Fruit fly (Drosophila melanogaster) whole organism, adult: ENCODE measurements around the gene Swip-1.
A peak's percentile ranks its signal among the peaks of the same experiment; 100 is the strongest.

Experiments used
- CG11617 ChIP-seq: fragments of 200-800 bp; sonication (Bioruptor generic); optimal IDR thresholded peaks from 2 replicates; lab custom pipeline; 2017; ENCODE audit warnings: mild to moderate bottlenecking, missing biosample characterization, missing genetic modification reagents, missing genetic modification characterization
- CG12768 ChIP-seq: fragments of 200-800 bp; sonication (Bioruptor generic); optimal IDR thresholded peaks from 2 replicates; lab custom pipeline; 2017; ENCODE audit warnings: missing biosample characterization, missing genetic modification characterization, mild to moderate bottlenecking, moderate library complexity, missing genetic modification reagents
- CG14711 ChIP-seq: fragments of 200-800 bp; sonication (Bioruptor generic); optimal IDR thresholded peaks from 2 replicates; lab custom pipeline; 2018; ENCODE audit warnings: missing biosample characterization, mild to moderate bottlenecking, missing genetic modification characterization, moderate library complexity
- CG1620 ChIP-seq: fragments of 200-800 bp; sonication (Bioruptor generic); optimal IDR thresholded peaks from 2 replicates; lab custom pipeline; 2016; ENCODE audit warnings: missing biosample characterization, missing genetic modification characterization
- CG33017 ChIP-seq: fragments of 200-800 bp; sonication (Bioruptor generic); optimal IDR thresholded peaks from 2 replicates; lab custom pipeline; 2018; ENCODE audit warnings: missing biosample characterization, mild to moderate bottlenecking, missing genetic modification characterization, moderate library complexity
- CG5204 ChIP-seq: fragments of 200-800 bp; sonication (Bioruptor generic); optimal IDR thresholded peaks from 2 replicates; lab custom pipeline; 2016; ENCODE audit warnings: missing biosample characterization, missing genetic modification characterization
- CG7045 ChIP-seq: fragments of 200-800 bp; sonication (Bioruptor generic); optimal IDR thresholded peaks from 2 replicates; lab custom pipeline; 2017; ENCODE audit warnings: missing biosample characterization, mild to moderate bottlenecking, missing genetic modification characterization
- CG7101 ChIP-seq: fragments of 200-800 bp; sonication (Bioruptor generic); optimal IDR thresholded peaks from 2 replicates; lab custom pipeline; 2018; ENCODE audit warnings: missing biosample characterization, mild to moderate bottlenecking, missing genetic modification characterization, moderate library complexity
- Clk ChIP-seq: fragments of 200-800 bp; sonication (Bioruptor generic); optimal IDR thresholded peaks from 2 replicates; lab custom pipeline; 2017; ENCODE audit warnings: missing biosample characterization, missing genetic modification characterization
- Crg-1 ChIP-seq: fragments of 200-800 bp; sonication (Bioruptor generic); optimal IDR thresholded peaks from 2 replicates; lab custom pipeline; 2016; ENCODE audit warnings: missing biosample characterization, missing genetic modification characterization
- Hr96 ChIP-seq: fragments of 200-800 bp; sonication (Bioruptor generic); optimal IDR thresholded peaks from 2 replicates; lab custom pipeline; 2016; ENCODE audit warnings: missing biosample characterization, missing genetic modification characterization
- Mnt ChIP-seq: fragments of 200-800 bp; sonication (Bioruptor generic); optimal IDR thresholded peaks from 2 replicates; lab custom pipeline; 2016; ENCODE audit warnings: missing biosample characterization, mild to moderate bottlenecking, missing genetic modification characterization
- bab1 ChIP-seq: fragments of 200-800 bp; sonication (Bioruptor generic); optimal IDR thresholded peaks from 3 replicates; lab custom pipeline; 2019; ENCODE audit warnings: missing biosample characterization, mild to moderate bottlenecking, missing genetic modification characterization, moderate library complexity
- cic ChIP-seq: fragments of 200-800 bp; sonication (Bioruptor generic); optimal IDR thresholded peaks from 2 replicates; lab custom pipeline; 2017; ENCODE audit warnings: missing biosample characterization, mild to moderate bottlenecking, missing genetic modification characterization, moderate library complexity
- cnc ChIP-seq, 2 experiments: fragments of >200 bp; optimal IDR thresholded peaks; 2 replicates each; lab custom pipeline; 2017
- kay ChIP-seq: fragments of 200-800 bp; sonication (Bioruptor generic); peaks from one replicate; lab custom pipeline; 2016; ENCODE audit warnings: missing biosample characterization, missing genetic modification characterization, borderline replicate concordance
- ovo ChIP-seq: fragments of 200-800 bp; sonication (Bioruptor generic); optimal IDR thresholded peaks from 2 replicates; lab custom pipeline; 2016; ENCODE audit warnings: missing biosample characterization, missing genetic modification characterization
- pad ChIP-seq: fragments of 200-800 bp; sonication (Bioruptor generic); optimal IDR thresholded peaks from 3 replicates; lab custom pipeline; 2017; ENCODE audit warnings: missing biosample characterization, missing genetic modification characterization, mild to moderate bottlenecking, moderate library complexity, missing genetic modification reagents
- tj ChIP-seq: fragments of 200-800 bp; sonication (Bioruptor generic); optimal IDR thresholded peaks from 3 replicates; lab custom pipeline; 2017; ENCODE audit warnings: missing biosample characterization, mild to moderate bottlenecking, missing genetic modification characterization, moderate library complexity
- toe ChIP-seq: fragments of 200-800 bp; sonication (Bioruptor generic); optimal IDR thresholded peaks from 2 replicates; lab custom pipeline; 2016; ENCODE audit warnings: missing biosample characterization, missing genetic modification characterization

The Swip-1 gene

dm6 chr2L:18981484-18981883 is 5.6 kb downstream of the Swip-1 start:
- TF ChIP-seq CG14711 (tag; lab: Kevin White, UChicago), result no peak
- TF ChIP-seq pad (GFP tag; lab: Kevin White, UChicago), result no peak
- no peak for TF ChIP-seq tj (GFP tag; lab: Kevin White, UChicago)
- no peak for TF ChIP-seq toe (GFP tag; lab: Kevin White, UChicago)
- no peak for TF ChIP-seq CG7101 (tag; lab: Kevin White, UChicago)

- no peak for TF ChIP-seq Clk (GFP tag; lab: Kevin White, UChicago)
- TF ChIP-seq toe (GFP tag; lab: Kevin White, UChicago), result no peak
- TF ChIP-seq CG1620, result no peak
- TF ChIP-seq CG11617 (GFP tag; lab: Kevin White, UChicago), result no peak
- TF ChIP-seq CG12768 (GFP tag; lab: Kevin White, UChicago), result no peak
- TF ChIP-seq CG14711 (tag; lab: Kevin White, UChicago), result no peak
- TF ChIP-seq kay (GFP tag; lab: Kevin White, UChicago), result no peak
- TF ChIP-seq CG33017 (tag; lab: Kevin White, UChicago), result no peak
- TF ChIP-seq Mnt (GFP tag; lab: Kevin White, UChicago), result no peak
- TF ChIP-seq CG7101 (tag; lab: Kevin White, UChicago), result no peak
- TF ChIP-seq CG5204 (GFP tag; lab: Kevin White, UChicago), result no peak
These were observed 6.1 kb downstream of the Swip-1 start for dm6 chr2L:18980982-18981381.

dm6 chr2L:18979407-18979806 is 7.7 kb downstream of the Swip-1 start:
- TF ChIP-seq CG1620 (no peak), ovo (GFP tag; lab: Kevin White, UChicago) (no peak), CG33017 (tag; lab: Kevin White, UChicago) (no peak), CG5204 (GFP tag; lab: Kevin White, UChicago) (no peak), pad (GFP tag; lab: Kevin White, UChicago) (no peak), CG14711 (tag; lab: Kevin White, UChicago) (no peak)

- TF ChIP-seq pad (GFP tag; lab: Kevin White, UChicago), result no peak
- no peak for TF ChIP-seq toe (GFP tag; lab: Kevin White, UChicago)
- no peak for TF ChIP-seq CG33017 (tag; lab: Kevin White, UChicago)
- no peak for TF ChIP-seq kay (GFP tag; lab: Kevin White, UChicago)
- TF ChIP-seq CG1620, result no peak
- no peak for TF ChIP-seq cic (GFP tag; lab: Kevin White, UChicago)
- TF ChIP-seq Hr96 (GFP tag; lab: Kevin White, UChicago), result no peak
- no peak for TF ChIP-seq bab1 (GFP tag; lab: Kevin White, UChicago)
- no peak for TF ChIP-seq tj (GFP tag; lab: Kevin White, UChicago)
- TF ChIP-seq CG14711 (tag; lab: Kevin White, UChicago), result no peak
- TF ChIP-seq CG11617 (GFP tag; lab: Kevin White, UChicago), result no peak
These were observed 8.2 kb downstream of the Swip-1 start for dm6 chr2L:18978923-18979322.

dm6 chr2L:18976749-18977148 is 10.3 kb downstream of the Swip-1 start:
- no peak for TF ChIP-seq tj (GFP tag; lab: Kevin White, UChicago)
- no peak for TF ChIP-seq Mnt (GFP tag; lab: Kevin White, UChicago)
- TF ChIP-seq ovo (GFP tag; lab: Kevin White, UChicago), result no peak
- no peak for TF ChIP-seq toe (GFP tag; lab: Kevin White, UChicago)
- no peak for TF ChIP-seq Hr96 (GFP tag; lab: Kevin White, UChicago)
- TF ChIP-seq CG7045, result no peak
- TF ChIP-seq Clk (GFP tag; lab: Kevin White, UChicago), result no peak
- TF ChIP-seq CG11617 (GFP tag; lab: Kevin White, UChicago), result no peak
- no peak for TF ChIP-seq CG5204 (GFP tag; lab: Kevin White, UChicago)
- no peak for TF ChIP-seq kay (GFP tag; lab: Kevin White, UChicago)
- no peak for TF ChIP-seq CG33017 (tag; lab: Kevin White, UChicago)
- TF ChIP-seq cnc (optimal IDR thresholded peaks at IDR 0.05; lab: Kevin White, UChicago), result no peak
- TF ChIP-seq CG7101 (tag; lab: Kevin White, UChicago), result no peak

- TF ChIP-seq ovo (GFP tag; lab: Kevin White, UChicago), result peak; percentile 81
- peak; percentile 77 for TF ChIP-seq Crg-1
- TF ChIP-seq CG33017 (tag; lab: Kevin White, UChicago), result peak; percentile 63
- TF ChIP-seq bab1 (GFP tag; lab: Kevin White, UChicago), result peak; percentile 47
- peak; percentile 68 for TF ChIP-seq CG14711 (tag; lab: Kevin White, UChicago)
- TF ChIP-seq pad (GFP tag; lab: Kevin White, UChicago), result peak; percentile 73
- peak; percentile 56 for TF ChIP-seq CG7045
- TF ChIP-seq CG12768 (GFP tag; lab: Kevin White, UChicago), result peak; percentile 80
- TF ChIP-seq CG7101 (tag; lab: Kevin White, UChicago), result peak; percentile 78
- TF ChIP-seq toe (GFP tag; lab: Kevin White, UChicago), result peak; percentile 83
- TF ChIP-seq Hr96 (GFP tag; lab: Kevin White, UChicago), result peak; percentile 60
- peak; percentile 76 for TF ChIP-seq tj (GFP tag; lab: Kevin White, UChicago)
- peak; percentile 57 for TF ChIP-seq Clk (GFP tag; lab: Kevin White, UChicago)
- peak; percentile 83 for TF ChIP-seq CG11617 (GFP tag; lab: Kevin White, UChicago)
- no peak for TF ChIP-seq kay (GFP tag; lab: Kevin White, UChicago)
- no peak for TF ChIP-seq cnc (optimal IDR thresholded peaks at IDR 0.05; lab: Kevin White, UChicago)
- TF ChIP-seq CG5204 (GFP tag; lab: Kevin White, UChicago), result no peak
- peak; percentile 80 for TF ChIP-seq Mnt (GFP tag; lab: Kevin White, UChicago)
- peak; percentile 84 for TF ChIP-seq cic (GFP tag; lab: Kevin White, UChicago)
- TF ChIP-seq CG1620, result peak; percentile 59
These were observed 12.9 kb downstream of the Swip-1 start, which contains the start of the genes L2HGDH and CG10431 for dm6 chr2L:18974063-18974779. TSS of gene L2HGDH (minus strand) at chr2L:18974448. TSS of gene CG10431 (plus strand) at chr2L:18974710.
